Fruit fly (Drosophila melanogaster): ENCODE measurements around the gene CG10019.

CG10019 gene

DNA sequence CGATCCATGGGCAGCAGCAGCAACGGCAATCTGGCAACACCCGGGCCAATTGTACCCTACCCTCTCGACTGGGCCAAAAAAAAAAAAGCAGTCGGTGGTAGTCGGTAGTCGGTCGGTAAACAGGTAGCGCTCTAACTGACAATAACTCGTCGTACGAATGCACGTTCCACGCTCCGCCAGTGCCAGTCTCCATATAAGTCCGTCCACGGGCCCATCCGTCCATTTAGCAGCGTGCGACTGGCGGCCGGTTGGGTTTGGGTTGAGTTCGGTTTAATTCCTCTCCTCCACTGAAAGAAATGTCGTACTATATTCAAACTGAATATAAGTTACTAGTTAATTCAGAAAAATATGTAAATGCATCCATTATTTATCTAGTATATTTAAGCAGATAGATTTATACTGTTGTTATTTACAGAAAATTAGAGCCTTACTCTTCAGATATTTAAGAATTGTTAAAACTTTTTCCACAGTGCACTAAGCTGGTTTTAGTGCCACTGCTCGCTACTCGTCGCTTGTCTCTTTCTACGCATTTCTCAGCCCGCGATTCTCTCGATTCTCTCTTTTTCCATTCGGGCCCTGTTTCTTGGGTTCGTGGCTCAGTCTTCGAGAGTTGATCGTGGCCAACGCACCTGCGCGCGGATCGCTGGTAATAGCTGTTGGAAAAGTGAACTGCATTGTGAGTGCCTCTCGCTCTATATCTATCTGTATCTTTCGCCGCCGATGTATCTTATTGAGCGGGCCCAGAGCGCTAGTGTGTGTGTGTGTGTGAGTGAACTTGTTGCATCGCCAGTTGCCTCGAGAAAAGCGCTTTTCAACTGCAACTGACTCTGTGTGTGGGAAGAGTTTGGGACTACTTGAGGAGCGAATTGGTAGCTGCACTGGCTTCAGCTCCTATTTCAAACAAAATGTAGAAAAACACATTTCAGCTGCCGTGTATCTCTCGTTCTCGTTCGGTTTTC, 41.1 kb downstream of the CG10019 start, which contains the start of gene bowl:
Gene bowl (plus strand): TSS at position 592 of the 959 bp plus-strand sequence.
- peak; percentile 73 for TF ChIP-seq EcR (GFP tag; optimal IDR thresholded peaks at IDR 0.05)
- peak; percentile 98 for TF ChIP-seq CG32121 (GFP tag; IDR thresholded peaks at IDR 0.05)
- peak; percentile 96 for TF ChIP-seq Pif1A (GFP tag; optimal IDR thresholded peaks at IDR 0.05)
- peak; percentile 98 for TF ChIP-seq CG12605 (GFP tag; IDR thresholded peaks at IDR 0.05)
- TF ChIP-seq CG14655 (GFP tag; optimal IDR thresholded peaks at IDR 0.05) = peak; percentile 96
- peak; percentile 94 for TF ChIP-seq CG13204 (GFP tag; optimal IDR thresholded peaks at IDR 0.05)
- peak; percentile 99 for TF ChIP-seq CG15710 (tag; optimal IDR thresholded peaks at IDR 0.05)
- TF ChIP-seq CG4496 (GFP tag; IDR thresholded peaks at IDR 0.05) = peak; percentile 98
- peak; percentile 88 for TF ChIP-seq fd96Ca (GFP tag; IDR thresholded peaks at IDR 0.05)
- peak; percentile 92 for TF ChIP-seq CG34367 (tag; optimal IDR thresholded peaks at IDR 0.05)
- peak; percentile 97 for TF ChIP-seq CG9948 (tag; optimal IDR thresholded peaks at IDR 0.05)
- peak; percentile 95 for TF ChIP-seq Snoo (tag; optimal IDR thresholded peaks at IDR 0.05)
- TF ChIP-seq CG8301 (tag; optimal IDR thresholded peaks at IDR 0.05) = peak; percentile 95
- peak; percentile 94 for TF ChIP-seq Pif1B (GFP tag; optimal IDR thresholded peaks at IDR 0.05)
- TF ChIP-seq CG17806 (tag; optimal IDR thresholded peaks at IDR 0.05) = peak; percentile 94
- peak; percentile 88 for TF ChIP-seq CG10348 (GFP tag; IDR thresholded peaks at IDR 0.05)
- TF ChIP-seq CG8159 (tag; optimal IDR thresholded peaks at IDR 0.05) = peak; percentile 96
- peak; percentile 98 for TF ChIP-seq Ets98B (GFP tag; IDR thresholded peaks at IDR 0.05)
- TF ChIP-seq gl (tag; optimal IDR thresholded peaks at IDR 0.05) = peak; percentile 88
- peak; percentile 96 for TF ChIP-seq rn (GFP tag; IDR thresholded peaks at IDR 0.05)
- TF ChIP-seq D1 (tag; optimal IDR thresholded peaks at IDR 0.05) = peak; percentile 93

DNA sequence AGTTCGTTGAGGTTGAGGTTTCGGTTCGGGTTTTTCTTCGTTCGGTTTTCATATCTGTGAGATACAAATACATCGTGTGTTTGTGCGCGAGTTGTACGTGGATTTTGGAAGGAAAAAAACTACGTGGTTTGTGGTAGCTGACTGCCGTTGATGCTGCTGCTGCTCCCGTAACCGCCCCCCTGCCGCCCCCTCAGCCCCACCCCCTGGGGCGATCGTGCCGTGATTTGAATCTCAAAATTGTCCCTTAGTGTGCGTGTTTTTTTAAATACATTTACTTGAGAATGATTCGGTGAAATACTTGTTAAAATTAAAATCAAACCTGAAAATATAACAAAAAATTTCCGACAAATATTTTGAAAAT, 41.8 kb downstream of the CG10019 start:
- no peak for TF ChIP-seq CG32121 (GFP tag; IDR thresholded peaks at IDR 0.05)
- peak; percentile 21; the same call in 1 of the 3 replicates for TF ChIP-seq CG4496 (GFP tag; IDR thresholded peaks at IDR 0.05)
- 0 out of 3 replicates have a peak, but pooled peaks have one; percentile 12 for TF ChIP-seq fd96Ca (GFP tag; IDR thresholded peaks at IDR 0.05)

DNA sequence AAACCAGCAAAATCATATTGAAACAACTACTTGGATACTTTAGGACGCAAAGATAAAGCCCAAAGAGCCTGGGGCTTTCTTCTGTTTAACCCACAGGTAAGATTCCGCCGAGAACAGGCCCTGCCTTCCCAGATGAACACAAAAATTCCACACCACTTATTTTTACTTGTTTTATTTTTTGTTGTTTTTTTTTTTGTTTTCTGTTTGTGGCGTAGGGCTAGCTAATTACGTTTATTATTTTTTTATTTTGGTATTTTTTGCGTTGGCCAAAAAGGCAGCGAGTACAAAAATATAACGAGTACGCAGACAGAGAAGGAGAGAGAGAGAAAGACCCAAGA, 42.3 kb downstream of the CG10019 start:
- TF ChIP-seq Pif1A (GFP tag; optimal IDR thresholded peaks at IDR 0.05) (peak; percentile 9), CG12605 (GFP tag; IDR thresholded peaks at IDR 0.05) (0 out of 2 replicates have a peak, but pooled peaks have one; percentile 13), CG15710 (tag; optimal IDR thresholded peaks at IDR 0.05) (no peak)

DNA sequence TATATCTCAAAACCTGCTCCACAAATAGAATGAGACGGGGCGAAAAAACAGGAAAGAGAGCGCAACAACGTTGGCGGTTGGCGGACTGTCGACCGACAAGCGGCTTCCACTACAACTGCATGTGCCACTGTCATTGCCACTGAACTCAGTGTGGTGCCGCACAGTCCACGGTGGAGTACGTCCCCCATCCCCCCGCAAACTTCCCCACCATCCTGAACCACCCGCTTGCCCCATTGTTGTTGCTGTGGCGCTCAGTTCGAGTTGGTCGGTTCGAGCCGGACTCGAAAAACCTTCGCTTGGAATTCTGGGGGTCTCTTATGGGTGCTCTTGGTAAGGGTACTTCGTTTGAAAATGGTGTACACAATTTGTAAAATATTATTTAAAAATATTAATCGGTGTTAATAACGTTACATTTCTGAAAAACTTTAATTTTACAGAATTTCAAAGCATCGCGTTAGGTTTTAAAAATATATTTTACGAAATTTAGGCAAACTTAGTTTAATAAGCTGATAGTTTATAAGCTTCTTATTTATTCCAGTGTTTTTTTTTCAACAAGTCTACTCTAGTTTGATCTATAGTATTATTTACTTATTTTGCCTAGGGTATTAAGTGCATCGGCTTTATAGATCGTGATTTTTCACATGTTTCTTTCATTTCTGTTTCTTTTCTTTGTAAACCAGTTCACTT, 42.8 kb downstream of the CG10019 start:
- TF ChIP-seq CG32121 (GFP tag; IDR thresholded peaks at IDR 0.05) = peak; percentile 46; the same call in 1 of the 2 replicates
- peak; percentile 43 for TF ChIP-seq Ets98B (GFP tag; IDR thresholded peaks at IDR 0.05)
- TF ChIP-seq D1 (tag; optimal IDR thresholded peaks at IDR 0.05) = peak; percentile 69
- peak; percentile 58 for TF ChIP-seq Snoo (tag; optimal IDR thresholded peaks at IDR 0.05)
- peak; percentile 82 for TF ChIP-seq CG14655 (GFP tag; optimal IDR thresholded peaks at IDR 0.05)
- TF ChIP-seq fd96Ca (GFP tag; IDR thresholded peaks at IDR 0.05) = peak; percentile 73
- peak; percentile 20; the same call in 1 of the 3 replicates for TF ChIP-seq CG4496 (GFP tag; IDR thresholded peaks at IDR 0.05)
- peak; percentile 15 for TF ChIP-seq gl (tag; optimal IDR thresholded peaks at IDR 0.05)
- peak; percentile 90 for TF ChIP-seq CG13204 (GFP tag; optimal IDR thresholded peaks at IDR 0.05)
- no peak; the same call in 1 of the 2 replicates for TF ChIP-seq rn (GFP tag; IDR thresholded peaks at IDR 0.05)
- TF ChIP-seq CG8301 (tag; optimal IDR thresholded peaks at IDR 0.05) = peak; percentile 69
- peak; percentile 61 for TF ChIP-seq CG34367 (tag; optimal IDR thresholded peaks at IDR 0.05)
- peak; percentile 83 for TF ChIP-seq CG8159 (tag; optimal IDR thresholded peaks at IDR 0.05)
- TF ChIP-seq Pif1A (GFP tag; optimal IDR thresholded peaks at IDR 0.05) = peak; percentile 53
- no peak for TF ChIP-seq CG10348 (GFP tag; IDR thresholded peaks at IDR 0.05)
- peak; percentile 89 for TF ChIP-seq EcR (GFP tag; optimal IDR thresholded peaks at IDR 0.05)
- peak; percentile 70 for TF ChIP-seq CG9948 (tag; optimal IDR thresholded peaks at IDR 0.05)
- TF ChIP-seq CG12605 (GFP tag; IDR thresholded peaks at IDR 0.05) = 0 out of 2 replicates have a peak, but pooled peaks have one; percentile 8
- peak; percentile 67 for TF ChIP-seq CG17806 (tag; optimal IDR thresholded peaks at IDR 0.05)
- peak; percentile 74 for TF ChIP-seq Pif1B (GFP tag; optimal IDR thresholded peaks at IDR 0.05)
- peak; percentile 76 for TF ChIP-seq CG15710 (tag; optimal IDR thresholded peaks at IDR 0.05)

DNA sequence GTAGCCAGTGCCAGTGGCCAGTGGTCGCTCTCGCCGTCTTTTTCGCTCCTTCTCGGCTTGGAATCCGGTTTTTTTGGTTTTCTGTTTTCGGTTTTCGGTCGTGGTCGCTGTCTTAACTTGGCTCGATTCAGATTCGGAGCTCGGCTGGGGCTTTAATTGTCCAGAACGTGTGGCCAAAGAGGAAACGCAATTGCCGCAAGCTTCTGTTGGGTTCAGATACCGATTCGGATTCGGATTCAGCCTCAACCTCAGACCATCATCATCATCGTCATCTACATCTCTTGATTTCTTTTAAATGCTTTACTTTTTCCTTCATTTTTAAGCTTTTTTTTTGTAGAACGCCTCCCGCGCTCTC, 43.3 kb downstream of the CG10019 start:
- TF ChIP-seq gl (tag; optimal IDR thresholded peaks at IDR 0.05) = no peak
- TF ChIP-seq EcR (GFP tag; optimal IDR thresholded peaks at IDR 0.05) = peak; percentile 70
- TF ChIP-seq fd96Ca (GFP tag; IDR thresholded peaks at IDR 0.05) = 0 out of 3 replicates have a peak, but pooled peaks have one; percentile 11

DNA sequence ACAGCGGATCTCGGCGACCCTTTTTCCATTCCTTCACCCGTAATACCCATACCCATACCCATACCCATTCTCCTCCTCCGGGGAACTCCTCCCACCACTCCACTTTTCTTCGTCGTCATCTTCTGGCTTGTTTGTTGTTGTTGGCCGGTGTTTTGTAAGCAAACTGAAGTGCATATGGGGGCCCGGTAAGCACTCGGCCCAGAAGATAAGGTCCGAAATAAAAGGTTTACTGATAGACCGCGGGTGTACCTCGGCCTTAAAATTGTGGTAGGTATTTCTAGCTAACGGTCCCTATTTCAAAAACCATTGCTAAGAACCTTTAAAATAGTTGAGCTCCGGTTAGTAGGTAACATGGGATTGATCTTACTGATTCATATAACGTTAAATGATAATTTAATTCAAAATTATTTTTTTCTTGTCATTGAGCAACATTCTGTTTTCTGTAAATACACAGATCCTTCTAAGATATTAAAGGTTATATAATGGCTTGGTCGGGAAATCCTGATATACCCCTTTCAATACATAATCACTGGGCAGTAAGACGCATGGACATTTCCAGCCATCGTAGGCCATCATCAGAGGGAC, 45.6 kb downstream of the CG10019 start:
- no peak for TF ChIP-seq CG32121 (GFP tag; IDR thresholded peaks at IDR 0.05)
- no peak for TF ChIP-seq CG10348 (GFP tag; IDR thresholded peaks at IDR 0.05)
- peak; percentile 47 for TF ChIP-seq CG15710 (tag; optimal IDR thresholded peaks at IDR 0.05)
- TF ChIP-seq gl (tag; optimal IDR thresholded peaks at IDR 0.05) = no peak
- TF ChIP-seq CG14655 (GFP tag; optimal IDR thresholded peaks at IDR 0.05) = peak; percentile 58
- TF ChIP-seq Pif1A (GFP tag; optimal IDR thresholded peaks at IDR 0.05) = peak; percentile 41
- no peak for TF ChIP-seq Pif1B (GFP tag; optimal IDR thresholded peaks at IDR 0.05)
- TF ChIP-seq CG13204 (GFP tag; optimal IDR thresholded peaks at IDR 0.05) = no peak
- no peak for TF ChIP-seq CG12605 (GFP tag; IDR thresholded peaks at IDR 0.05)
- TF ChIP-seq CG4496 (GFP tag; IDR thresholded peaks at IDR 0.05) = peak; percentile 20; the same call in 1 of the 3 replicates
- TF ChIP-seq Snoo (tag; optimal IDR thresholded peaks at IDR 0.05) = no peak
- TF ChIP-seq EcR (GFP tag; optimal IDR thresholded peaks at IDR 0.05) = no peak
- TF ChIP-seq fd96Ca (GFP tag; IDR thresholded peaks at IDR 0.05) = no peak
- 0 out of 2 replicates have a peak, but pooled peaks have one; percentile 5 for TF ChIP-seq rn (GFP tag; IDR thresholded peaks at IDR 0.05)
- TF ChIP-seq CG8301 (tag; optimal IDR thresholded peaks at IDR 0.05) = peak; percentile 34
- peak; percentile 63 for TF ChIP-seq CG9948 (tag; optimal IDR thresholded peaks at IDR 0.05)
- peak; percentile 67 for TF ChIP-seq CG8159 (tag; optimal IDR thresholded peaks at IDR 0.05)
- TF ChIP-seq CG17806 (tag; optimal IDR thresholded peaks at IDR 0.05) = peak; percentile 61
- no peak for TF ChIP-seq Ets98B (GFP tag; IDR thresholded peaks at IDR 0.05)
- peak; percentile 17 for TF ChIP-seq CG34367 (tag; optimal IDR thresholded peaks at IDR 0.05)
- TF ChIP-seq D1 (tag; optimal IDR thresholded peaks at IDR 0.05) = no peak
